Worm (Caenorhabditis elegans): Measurements from ENCODE around the gene srx-42.

DNA sequence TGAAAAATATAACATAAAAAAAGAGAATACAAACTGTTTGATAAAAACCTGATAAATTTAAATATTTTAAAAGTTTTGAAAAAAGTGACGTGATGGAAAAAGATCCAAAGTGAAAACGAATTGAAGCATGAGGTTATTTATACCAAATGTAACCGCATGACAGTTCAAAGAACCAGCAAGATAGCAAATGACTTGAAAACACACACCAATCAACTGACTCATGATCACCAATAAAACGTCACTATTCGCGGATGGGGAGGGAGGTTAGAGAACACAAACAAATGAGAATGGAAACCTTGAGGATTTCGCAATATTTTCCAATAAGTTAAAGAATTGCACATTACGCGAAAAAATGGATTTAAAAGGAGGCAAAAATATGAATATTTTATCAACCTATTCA lies 11.4 kb upstream of the srx-42 start, which contains the start of gene C06B3.7:
- TF ChIP-seq T26A8.4 (GFP tag; IDR thresholded peaks at IDR 0.05) (0 out of 2 replicates have a peak, but pooled peaks have one; percentile 29), lir-3 (tag; optimal IDR thresholded peaks at IDR 0.05) (no peak), ama-1 (optimal IDR thresholded peaks at IDR 0.05) (peak; percentile 81), unc-39 (tag; optimal IDR thresholded peaks at IDR 0.05) (no peak)
